Worm (Caenorhabditis elegans): ENCODE measurements around the gene nlp-31.

- TF ChIP-seq ceh-36 (tag; optimal IDR thresholded peaks at IDR 0.05) (no peak), ama-1 (optimal IDR thresholded peaks at IDR 0.05) (no peak), flt-1 (GFP tag; IDR thresholded peaks at IDR 0.05) (no peak), scrt-1 (GFP tag; IDR thresholded peaks at IDR 0.05) (no peak), pes-1 (GFP tag; IDR thresholded peaks at IDR 0.05) (no peak)
These were observed 18.6 kb upstream of the nlp-31 start, which contains the start of gene cyp-34A6 for ce11 chrV:3961235-3961634.

Data from whole organism, early embryonic.